Fruit fly (Drosophila melanogaster) whole organism: ENCODE data around the gene mib1.

Experiments
- CG8478 ChIP-seq: fragments of >200 bp; optimal IDR thresholded peaks from 2 replicates; lab custom pipeline; 2018; ENCODE audit warnings: inconsistent platforms
- psq ChIP-seq: fragments of >200 bp; optimal IDR thresholded peaks from 2 replicates; lab custom pipeline; 2017
- usp ChIP-seq: fragments of >200 bp; optimal IDR thresholded peaks from 2 replicates; lab custom pipeline; 2017; ENCODE audit warnings: missing biosample characterization, missing genetic modification characterization, mixed read lengths

DNA sequence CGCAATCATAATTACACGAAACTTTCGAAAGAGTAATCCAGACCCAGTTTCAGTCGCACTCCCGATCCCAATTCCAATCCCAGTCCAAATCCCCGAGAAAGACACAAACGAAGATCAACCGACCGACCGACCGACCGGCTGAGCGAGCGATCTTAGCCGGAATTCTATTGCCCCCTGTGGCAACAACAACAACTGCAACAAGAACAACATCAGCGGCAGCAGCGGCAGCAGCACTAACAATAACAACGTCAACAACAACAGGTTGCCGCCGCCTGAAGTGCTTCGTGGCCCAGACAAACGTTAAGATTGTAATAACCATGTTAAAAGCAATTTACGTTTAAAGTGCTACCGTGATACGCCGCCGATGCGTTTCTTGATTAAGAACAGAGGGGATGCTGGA, 7.1 kb upstream of the mib1 start:
- no peak for TF ChIP-seq usp (GFP tag; lab: Kevin White, UChicago)
- no peak for TF ChIP-seq CG8478 (lab: Kevin White, UChicago)
- no peak for TF ChIP-seq psq (lab: Kevin White, UChicago)
